Fruit fly (Drosophila melanogaster) whole organism, embryonic: ENCODE data around the gene dgt1.

Experiments used
- B-H2 ChIP-seq: fragments of 200-800 bp; sonication (Bioruptor generic); optimal IDR thresholded peaks from 2 replicates; lab custom pipeline; 2018; ENCODE audit warnings: missing biosample characterization, mild to moderate bottlenecking, missing genetic modification characterization
- Bgb ChIP-seq: fragments of 200-800 bp; sonication (Bioruptor generic); IDR thresholded peaks from 2 replicates; pipeline ENCODE4 v1.3.6; 2022; ENCODE audit warnings: missing biosample characterization, missing genetic modification characterization; ENCODE audit not compliant: partially characterized antibody
- CG10209 ChIP-seq: fragments of 200-800 bp; sonication (Bioruptor generic); optimal IDR thresholded peaks from 3 replicates; lab custom pipeline; 2017; ENCODE audit warnings: missing biosample characterization, mild to moderate bottlenecking, missing genetic modification characterization, missing genetic modification reagents
- CG12104 ChIP-seq: fragments of 200-800 bp; sonication (Bioruptor generic); optimal IDR thresholded peaks from 3 replicates; lab custom pipeline; 2016; ENCODE audit warnings: missing biosample characterization, missing genetic modification characterization
- CG12155 ChIP-seq: fragments of 200-800 bp; sonication (Bioruptor generic); optimal IDR thresholded peaks from 3 replicates; lab custom pipeline; 2016; ENCODE audit warnings: missing biosample characterization, missing genetic modification characterization
- CG15073 ChIP-seq: fragments of 200-800 bp; sonication (Bioruptor generic); optimal IDR thresholded peaks from 2 replicates; lab custom pipeline; 2016; ENCODE audit warnings: missing biosample characterization, missing genetic modification characterization
- CG15269 ChIP-seq: fragments of 200-800 bp; sonication (Bioruptor generic); optimal IDR thresholded peaks from 2 replicates; lab custom pipeline; 2018; ENCODE audit warnings: missing biosample characterization, mild to moderate bottlenecking, missing genetic modification characterization, moderate library complexity
- CG16815 ChIP-seq: fragments of 200-800 bp; sonication (Bioruptor generic); optimal IDR thresholded peaks from 3 replicates; lab custom pipeline; 2017; ENCODE audit warnings: missing biosample characterization, mild to moderate bottlenecking, missing genetic modification characterization
- CG17802 ChIP-seq: fragments of 200-800 bp; sonication (Bioruptor generic); optimal IDR thresholded peaks from 2 replicates; lab custom pipeline; 2018; ENCODE audit warnings: missing biosample characterization, mild to moderate bottlenecking, missing genetic modification characterization, moderate library complexity
- CG18476 ChIP-seq: fragments of 200-800 bp; sonication (Bioruptor generic); optimal IDR thresholded peaks from 2 replicates; lab custom pipeline; 2016; ENCODE audit warnings: missing biosample characterization, mild to moderate bottlenecking, missing genetic modification characterization
- CG2199 ChIP-seq: fragments of 200-800 bp; sonication (Bioruptor generic); IDR thresholded peaks from 3 replicates; pipeline ENCODE4 v1.3.6; 2022; ENCODE audit warnings: missing biosample characterization, missing genetic modification characterization
- CG2678 ChIP-seq: fragments of 200-800 bp; sonication (Bioruptor generic); optimal IDR thresholded peaks from 3 replicates; lab custom pipeline; 2019; ENCODE audit warnings: missing biosample characterization, mild to moderate bottlenecking, missing genetic modification characterization, moderate library complexity
- CG31388 ChIP-seq: fragments of 200-800 bp; sonication (Bioruptor generic); optimal IDR thresholded peaks from 2 replicates; lab custom pipeline; 2016; ENCODE audit warnings: missing biosample characterization, missing genetic modification characterization
- CG3407 ChIP-seq: fragments of 200-800 bp; sonication (Bioruptor generic); optimal IDR thresholded peaks from 2 replicates; lab custom pipeline; 2018; ENCODE audit warnings: missing biosample characterization, mild to moderate bottlenecking, missing genetic modification characterization
- CG34376 ChIP-seq: fragments of 200-800 bp; sonication (Bioruptor generic); optimal IDR thresholded peaks from 2 replicates; lab custom pipeline; 2018; ENCODE audit warnings: missing biosample characterization, mild to moderate bottlenecking, missing genetic modification characterization
- CG4328 ChIP-seq: fragments of 200-800 bp; sonication (Bioruptor generic); optimal IDR thresholded peaks from 3 replicates; lab custom pipeline; 2017; ENCODE audit warnings: missing biosample characterization, missing genetic modification reagents, missing genetic modification characterization
- CG4730 ChIP-seq: fragments of 200-800 bp; sonication (Bioruptor generic); IDR thresholded peaks from 2 replicates; pipeline ENCODE4 v1.3.6; 2022; ENCODE audit warnings: missing biosample characterization, missing genetic modification characterization
- CG6854 ChIP-seq: fragments of 200-800 bp; sonication (Bioruptor generic); optimal IDR thresholded peaks from 3 replicates; lab custom pipeline; 2017; ENCODE audit warnings: missing biosample characterization, mild to moderate bottlenecking, missing genetic modification characterization
- CG9932 ChIP-seq: fragments of 200-800 bp; sonication (Bioruptor generic); IDR thresholded peaks from 2 replicates; pipeline ENCODE4 v1.3.6; 2022; ENCODE audit warnings: missing biosample characterization, missing genetic modification characterization
- CkIIα-i1 ChIP-seq: fragments of 200-800 bp; sonication (Bioruptor generic); IDR thresholded peaks from 2 replicates; pipeline ENCODE4 v1.3.6; 2022; ENCODE audit warnings: missing biosample characterization, missing genetic modification characterization
- D19A ChIP-seq: fragments of 200-800 bp; optimal IDR thresholded peaks from 3 replicates; lab custom pipeline; 2019; ENCODE audit warnings: missing biosample characterization, mild to moderate bottlenecking, missing genetic modification characterization, moderate library complexity
- Ets65A ChIP-seq: fragments of 200-800 bp; sonication (Bioruptor generic); peaks from one replicate; lab custom pipeline; 2016; ENCODE audit warnings: missing biosample characterization, missing genetic modification characterization
- Fer2 ChIP-seq: fragments of 200-800 bp; sonication (Bioruptor generic); optimal IDR thresholded peaks from 2 replicates; lab custom pipeline; 2018; ENCODE audit warnings: missing biosample characterization, mild to moderate bottlenecking, missing genetic modification characterization, moderate library complexity
- Gsc ChIP-seq: fragments of 200-800 bp; sonication (Bioruptor generic); IDR thresholded peaks from 2 replicates; pipeline ENCODE4 v1.3.6; 2022; ENCODE audit warnings: missing biosample characterization, missing genetic modification characterization
- Meics ChIP-seq: fragments of 200-800 bp; sonication (Bioruptor generic); optimal IDR thresholded peaks from 2 replicates; lab custom pipeline; 2017; ENCODE audit warnings: missing biosample characterization, mild to moderate bottlenecking, missing genetic modification characterization
- NC2α ChIP-seq: fragments of 200-800 bp; sonication (Bioruptor generic); optimal IDR thresholded peaks from 2 replicates; lab custom pipeline; 2016; ENCODE audit warnings: missing biosample characterization, missing genetic modification characterization
- NC2β ChIP-seq: fragments of 200-800 bp; sonication (Bioruptor generic); optimal IDR thresholded peaks from 2 replicates; lab custom pipeline; 2016; ENCODE audit warnings: missing biosample characterization, missing genetic modification characterization
- Sin3A ChIP-seq: fragments of >200 bp; optimal IDR thresholded peaks from 2 replicates; lab custom pipeline; 2018
- Stat92E ChIP-seq, 3 experiments: fragments of >200 bp in 2 of 3; fragments of 200-800 bp in 1 of 3; sonication (Bioruptor generic) in 1 of 3; optimal IDR thresholded peaks; 2 replicates each; lab custom pipeline; 2017 to 2019; ENCODE audit warnings: missing biosample characterization in 3 of 3, missing genetic modification characterization in 3 of 3, mild to moderate bottlenecking in 1 of 3, moderate library complexity in 1 of 3
- Trl ChIP-seq, 3 experiments: fragments of >200 bp in 2 of 3; fragments of 200-800 bp in 1 of 3; sonication (Bioruptor generic) in 1 of 3; optimal IDR thresholded peaks; 2 replicates in 1 of 3; 3 replicates in 2 of 3; lab custom pipeline; 2016 to 2017; ENCODE audit warnings: missing biosample characterization in 1 of 3, missing genetic modification characterization in 1 of 3
- abd-A ChIP-seq: fragments of 200-800 bp; sonication (Bioruptor generic); optimal IDR thresholded peaks from 3 replicates; lab custom pipeline; 2019; ENCODE audit warnings: missing biosample characterization, mild to moderate bottlenecking, missing genetic modification characterization, moderate library complexity
- bigmax ChIP-seq: fragments of 200-800 bp; sonication (Bioruptor generic); optimal IDR thresholded peaks from 2 replicates; lab custom pipeline; 2018; ENCODE audit warnings: missing biosample characterization, mild to moderate bottlenecking, missing genetic modification characterization
- bowl ChIP-seq: fragments of 200-800 bp; sonication (Bioruptor generic); IDR thresholded peaks from 2 replicates; pipeline ENCODE4 v1.3.6; 2022; ENCODE audit warnings: missing biosample characterization, missing genetic modification characterization
- cas ChIP-seq: fragments of 200-800 bp; sonication (Bioruptor generic); IDR thresholded peaks from 2 replicates; pipeline ENCODE4 v1.3.6; 2022; ENCODE audit warnings: missing biosample characterization, missing genetic modification characterization
- ci ChIP-seq: fragments of 200-800 bp; sonication (Bioruptor generic); IDR thresholded peaks from 3 replicates; pipeline ENCODE4 v1.3.6; 2022; ENCODE audit warnings: missing biosample characterization, missing genetic modification characterization
- dmrt99B ChIP-seq: fragments of 200-800 bp; sonication (Bioruptor generic); optimal IDR thresholded peaks from 2 replicates; lab custom pipeline; 2018; ENCODE audit warnings: missing biosample characterization, mild to moderate bottlenecking, missing genetic modification characterization, moderate library complexity
- fu2 ChIP-seq: fragments of 200-800 bp; sonication (Bioruptor generic); optimal IDR thresholded peaks from 2 replicates; lab custom pipeline; 2016; ENCODE audit warnings: missing biosample characterization, missing genetic modification characterization
- gcm ChIP-seq: fragments of 200-800 bp; sonication (Bioruptor generic); optimal IDR thresholded peaks from 2 replicates; lab custom pipeline; 2019; ENCODE audit warnings: missing biosample characterization, mild to moderate bottlenecking, missing genetic modification characterization, moderate library complexity
- insv ChIP-seq, 2 experiments: fragments of 200-800 bp; sonication (Bioruptor generic); optimal IDR thresholded peaks; 3 replicates each; lab custom pipeline; 2016 to 2018; ENCODE audit warnings: missing biosample characterization in 2 of 2, missing genetic modification characterization in 2 of 2
- knrl ChIP-seq: fragments of 200-800 bp; sonication (Bioruptor generic); IDR thresholded peaks from 3 replicates; pipeline ENCODE4 v1.3.6; 2022; ENCODE audit warnings: missing biosample characterization, missing genetic modification characterization; ENCODE audit not compliant: partially characterized antibody
- lab ChIP-seq: fragments of 200-800 bp; sonication (Bioruptor generic); optimal IDR thresholded peaks from 3 replicates; lab custom pipeline; 2017; ENCODE audit warnings: missing biosample characterization, missing genetic modification characterization, mild to moderate bottlenecking, moderate library complexity, missing genetic modification reagents
- oc ChIP-seq: fragments of 200-800 bp; sonication (Bioruptor generic); optimal IDR thresholded peaks from 2 replicates; lab custom pipeline; 2018; ENCODE audit warnings: missing biosample characterization, mild to moderate bottlenecking, missing genetic modification characterization, moderate library complexity
- pb ChIP-seq: fragments of 200-800 bp; sonication (Bioruptor generic); optimal IDR thresholded peaks from 3 replicates; lab custom pipeline; 2016; ENCODE audit warnings: missing biosample characterization, missing genetic modification characterization
- psq ChIP-seq: fragments of 200-800 bp; sonication (Bioruptor generic); optimal IDR thresholded peaks from 2 replicates; lab custom pipeline; 2017; ENCODE audit warnings: missing biosample characterization, missing genetic modification characterization
- sob ChIP-seq: fragments of 200-800 bp; sonication (Bioruptor generic); IDR thresholded peaks from 2 replicates; pipeline ENCODE4 v1.3.6; 2022; ENCODE audit warnings: missing biosample characterization, missing genetic modification characterization
- stwl ChIP-seq: fragments of 200-800 bp; sonication (Bioruptor generic); optimal IDR thresholded peaks from 3 replicates; lab custom pipeline; 2018; ENCODE audit warnings: missing biosample characterization, mild to moderate bottlenecking, missing genetic modification characterization, moderate library complexity
- tgo ChIP-seq: fragments of 200-800 bp; sonication (Bioruptor generic); IDR thresholded peaks from 3 replicates; pipeline ENCODE4 v1.3.6; 2022; ENCODE audit warnings: missing biosample characterization, missing genetic modification characterization
- tll ChIP-seq, 2 experiments: fragments of 200-800 bp in 1 of 2; fragments of >200 bp in 1 of 2; sonication (Bioruptor generic) in 1 of 2; optimal IDR thresholded peaks; 2 replicates each; lab custom pipeline; 2017 to 2019; ENCODE audit warnings: missing biosample characterization in 2 of 2, missing genetic modification characterization in 2 of 2, mild to moderate bottlenecking in 1 of 2, moderate library complexity in 1 of 2
- trem ChIP-seq: fragments of 200-800 bp; optimal IDR thresholded peaks from 3 replicates; lab custom pipeline; 2019; ENCODE audit warnings: missing biosample characterization, mild to moderate bottlenecking, missing genetic modification characterization, moderate library complexity
- z ChIP-seq: fragments of 200-800 bp; sonication (Bioruptor generic); IDR thresholded peaks from 3 replicates; pipeline ENCODE4 v1.3.6; 2022; ENCODE audit warnings: missing biosample characterization, missing genetic modification characterization

dgt1 gene

DNA sequence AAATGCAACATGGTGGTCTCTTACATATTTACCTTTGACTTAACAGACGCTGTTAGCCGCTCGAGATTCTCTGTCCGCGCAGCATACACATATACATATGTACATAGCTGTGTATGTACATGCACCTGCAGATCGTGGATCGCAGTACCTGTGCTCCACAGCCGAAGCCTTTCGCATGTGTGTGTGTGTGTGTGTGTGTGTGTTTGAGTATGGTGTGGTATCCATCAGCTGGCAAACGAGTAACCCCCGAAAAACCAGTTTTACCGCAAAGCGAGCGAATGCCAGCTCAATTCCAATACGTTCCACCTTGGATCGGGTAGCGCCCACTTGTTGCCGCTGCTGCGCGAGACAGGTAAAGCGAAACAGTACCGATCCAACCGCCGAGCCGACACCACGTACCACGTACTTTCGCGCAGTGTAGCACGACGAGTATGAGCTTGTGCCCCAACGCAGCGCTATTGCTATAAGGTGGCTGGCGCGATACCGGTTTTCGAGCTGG is 15.9 kb downstream of the dgt1 start, which contains the start of gene Cad99C (continued):
- TF ChIP-seq CG34376 (no peak), CG17802 (no peak), CG12155 (peak; percentile 24), dmrt99B (tag; lab: Kevin White, UChicago) (no peak), sob (peak; percentile 36; the same call in 1 of the 2 replicates), D19A (tag; lab: Kevin White, UChicago) (no peak), insv (GFP tag; optimal IDR thresholded peaks at IDR 0.05; lab: Kevin White, UChicago) (no peak), CkIIα-i1 (no peak), CG31388 (GFP tag; lab: Kevin White, UChicago) (no peak), CG2678 (tag; lab: Kevin White, UChicago) (no peak), CG4328 (GFP tag; lab: Kevin White, UChicago) (no peak), cas (no peak), CG2199 (peak; percentile 84), ci (GFP tag; lab: Robert Waterston, UW) (peak; percentile 24; the same call in 1 of the 3 replicates), z (peak; percentile 49; the same call in 1 of the 3 replicates), Gsc (GFP tag; lab: Robert Waterston, UW) (no peak), CG12104 (GFP tag; lab: Kevin White, UChicago) (no peak), CG16815 (no peak), NC2β (GFP tag; lab: Kevin White, UChicago) (no peak), bigmax (GFP tag; lab: Kevin White, UChicago) (no peak), pb (GFP tag; lab: Kevin White, UChicago) (peak; percentile 38), CG10209 (GFP tag; lab: Kevin White, UChicago) (no peak), abd-A (no peak), CG9932 (no peak), Meics (GFP tag; lab: Kevin White, UChicago) (no peak), gcm (GFP tag; lab: Kevin White, UChicago) (no peak), CG15073 (GFP tag; lab: Kevin White, UChicago) (no peak), B-H2 (GFP tag; lab: Kevin White, UChicago) (no peak), knrl (GFP tag; lab: Robert Waterston, UW) (no peak), tgo (GFP tag; lab: Robert Waterston, UW) (no peak), Ets65A (no peak), oc (tag; lab: Kevin White, UChicago) (peak; percentile 14), Stat92E (GFP tag; optimal IDR thresholded peaks at IDR 0.05; lab: Kevin White, UChicago) (peak in 1 of 3 experiments; percentile 76), lab (GFP tag; lab: Kevin White, UChicago) (peak; percentile 31), stwl (tag; lab: Kevin White, UChicago) (no peak), Sin3A (lab: Kevin White, UChicago) (no peak), CG18476 (GFP tag; lab: Kevin White, UChicago) (no peak), bowl (GFP tag; lab: Robert Waterston, UW) (0 out of 2 replicates have a peak, but pooled peaks have one; percentile 8), tll (GFP tag; optimal IDR thresholded peaks at IDR 0.05; lab: Kevin White, UChicago) (no peak), CG3407 (GFP tag; lab: Kevin White, UChicago) (no peak), fu2 (GFP tag; lab: Kevin White, UChicago) (no peak), trem (tag; lab: Kevin White, UChicago) (no peak), Fer2 (tag; lab: Kevin White, UChicago) (no peak), CG4730 (GFP tag; lab: Robert Waterston, UW) (no peak), Trl (optimal IDR thresholded peaks at IDR 0.05; lab: Kevin White, UChicago) (no peak), Trl (GFP tag; optimal IDR thresholded peaks at IDR 0.05; lab: Kevin White, UChicago) (peak; percentile 28), psq (GFP tag; lab: Kevin White, UChicago) (no peak), NC2α (GFP tag; lab: Kevin White, UChicago) (peak; percentile 11), CG6854 (no peak), Bgb (GFP tag; lab: Robert Waterston, UW) (peak; percentile 44; the same call in 1 of the 2 replicates), CG15269 (tag; lab: Kevin White, UChicago) (no peak)
